Worm (Caenorhabditis elegans) whole organism, midembryonic: Measurements from ENCODE around the gene dnj-14.

Experiments used
- T22C8.4 ChIP-seq: fragments of 200-800 bp; sonication (Bioruptor generic); IDR thresholded peaks from 2 replicates; pipeline ENCODE4 v1.3.6; 2022; ENCODE audit warnings: missing genetic modification characterization, missing compliant biosample characterization
- cog-1 ChIP-seq: sonication (generic microtip); optimal IDR thresholded peaks from 2 replicates; lab custom pipeline; 2016; ENCODE audit warnings: missing genetic modification characterization, missing compliant biosample characterization
- flt-1 ChIP-seq: fragments of 200-800 bp; sonication (Bioruptor generic); IDR thresholded peaks from 2 replicates; pipeline ENCODE4 v1.3.6; 2022; ENCODE audit warnings: missing genetic modification characterization, missing compliant biosample characterization
- klf-2 ChIP-seq: fragments of 200-800 bp; sonication (Bioruptor generic); conservative IDR thresholded peaks from 2 replicates; pipeline ENCODE4 v1.3.6; 2022; ENCODE audit warnings: missing genetic modification reagents, missing genetic modification characterization, missing compliant biosample characterization
- med-1 ChIP-seq: sonication (generic microtip); optimal IDR thresholded peaks from 2 replicates; lab custom pipeline; 2017; ENCODE audit warnings: missing genetic modification characterization, mild to moderate bottlenecking, missing compliant biosample characterization, antibody characterized with exemption, missing genetic modification reagents; ENCODE audit not compliant: insufficient read depth
- ref-1 ChIP-seq: fragments of 200-800 bp; sonication (Bioruptor generic); conservative IDR thresholded peaks from 2 replicates; pipeline ENCODE4 v1.3.6; 2022; ENCODE audit warnings: missing genetic modification reagents, missing genetic modification characterization, missing compliant biosample characterization
- tab-1 ChIP-seq: fragments of 200-800 bp; sonication (Bioruptor generic); IDR thresholded peaks from 2 replicates; pipeline ENCODE4 v1.3.6; 2022; ENCODE audit warnings: missing genetic modification characterization, missing compliant biosample characterization
- ztf-23 ChIP-seq: fragments of 200-800 bp; sonication (Bioruptor generic); IDR thresholded peaks from 2 replicates; pipeline ENCODE4 v1.3.6; 2022; ENCODE audit warnings: missing genetic modification reagents, missing genetic modification characterization, missing compliant biosample characterization
- ztf-29 ChIP-seq: fragments of 200-800 bp; sonication (Bioruptor generic); IDR thresholded peaks from 2 replicates; pipeline ENCODE4 v1.3.6; 2022; ENCODE audit warnings: missing genetic modification reagents, missing genetic modification characterization, missing compliant biosample characterization

Gene dnj-14

DNA sequence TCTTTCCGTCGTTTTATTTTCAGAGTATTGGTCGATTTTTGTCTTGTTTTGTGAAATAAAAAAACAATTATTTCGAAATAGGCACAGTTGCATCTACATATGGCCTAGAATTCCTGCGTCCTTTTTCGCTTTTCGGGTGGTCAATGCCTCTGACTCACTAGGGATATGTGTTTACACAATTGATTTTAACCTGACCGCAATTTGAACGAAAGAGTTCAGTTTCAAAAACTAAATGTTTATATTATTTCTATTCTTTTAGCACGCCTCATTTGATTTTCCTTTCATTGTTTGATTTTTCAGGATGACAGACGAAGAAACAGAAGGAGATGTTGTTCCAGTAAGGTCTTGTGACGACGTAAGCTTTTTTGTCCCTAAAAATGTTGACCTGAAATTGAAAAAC lies 43.8 kb downstream of the dnj-14 start, which contains the start of gene mfsd-12:
Gene mfsd-12 (plus strand): TSS at position 301 of the 400 bp plus-strand sequence.
- TF ChIP-seq cog-1 (tag; lab: Kevin White, UChicago), result no peak

DNA sequence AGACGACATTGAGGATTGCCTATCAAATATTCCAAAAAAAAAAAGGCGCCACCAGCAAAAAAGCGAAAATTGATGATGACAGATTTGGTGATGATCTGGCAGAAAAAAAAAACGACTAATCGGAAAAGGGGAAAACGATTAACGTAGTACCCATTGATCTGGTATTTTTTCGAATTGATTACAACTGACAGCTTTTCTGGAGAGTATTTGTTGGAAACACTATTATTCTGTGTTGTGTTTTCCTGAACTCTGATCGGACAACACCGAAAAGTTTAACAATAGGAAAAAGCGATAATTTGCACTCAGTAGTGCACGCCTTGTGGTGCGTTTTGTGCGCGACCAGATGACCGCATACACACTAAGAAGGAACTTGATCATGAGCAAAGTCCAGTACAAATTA lies 46.9 kb downstream of the dnj-14 start:
- no peak for TF ChIP-seq T22C8.4 (GFP tag; lab: Robert Waterston, UW)

DNA sequence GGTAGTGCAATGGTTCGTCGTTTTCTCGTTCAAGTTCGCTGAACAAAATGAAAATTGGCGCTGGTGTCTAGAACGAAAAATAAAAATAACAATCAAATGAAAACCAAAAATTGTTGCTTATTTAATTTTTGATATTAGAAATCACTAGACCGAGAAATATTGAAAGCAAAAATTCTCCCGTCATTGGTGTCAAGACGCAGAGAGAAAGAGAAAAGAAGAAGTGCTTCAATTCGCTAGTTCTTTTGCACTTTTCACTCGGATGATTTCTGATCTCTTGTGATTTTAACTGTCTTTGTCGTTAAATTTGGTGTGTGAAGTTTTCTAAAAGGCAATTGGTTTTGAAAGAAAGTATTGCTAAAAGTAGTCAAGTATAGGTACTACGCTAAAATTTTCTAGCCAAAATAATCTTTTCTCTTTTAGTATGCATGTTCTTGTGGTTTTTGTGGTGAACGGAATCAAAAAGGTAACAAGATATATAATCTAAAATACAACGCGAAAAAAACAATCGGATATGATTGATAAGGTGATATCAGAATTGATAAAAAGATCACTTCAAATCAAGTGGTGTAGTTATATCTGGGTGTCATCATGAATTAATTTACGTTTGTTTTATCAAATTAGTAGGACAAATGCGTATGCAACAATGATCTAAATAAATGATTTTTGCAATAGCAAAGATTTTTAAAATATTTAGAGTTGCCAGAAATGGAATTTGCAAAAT lies 48.4 kb downstream of the dnj-14 start:
- TF ChIP-seq flt-1 (GFP tag; lab: Robert Waterston, UW), result no peak
- no peak for TF ChIP-seq klf-2 (GFP tag; lab: Robert Waterston, UW)
- TF ChIP-seq tab-1 (GFP tag; lab: Robert Waterston, UW), result no peak
- no peak for TF ChIP-seq ztf-29 (GFP tag; lab: Robert Waterston, UW)
- no peak for TF ChIP-seq T22C8.4 (GFP tag; lab: Robert Waterston, UW)
- no peak for TF ChIP-seq ztf-23 (GFP tag; lab: Robert Waterston, UW)
- TF ChIP-seq ref-1 (GFP tag; lab: Robert Waterston, UW), result no peak
- no peak for TF ChIP-seq cog-1 (tag; lab: Kevin White, UChicago)
- TF ChIP-seq med-1 (GFP tag; lab: Kevin White, UChicago), result no peak

DNA sequence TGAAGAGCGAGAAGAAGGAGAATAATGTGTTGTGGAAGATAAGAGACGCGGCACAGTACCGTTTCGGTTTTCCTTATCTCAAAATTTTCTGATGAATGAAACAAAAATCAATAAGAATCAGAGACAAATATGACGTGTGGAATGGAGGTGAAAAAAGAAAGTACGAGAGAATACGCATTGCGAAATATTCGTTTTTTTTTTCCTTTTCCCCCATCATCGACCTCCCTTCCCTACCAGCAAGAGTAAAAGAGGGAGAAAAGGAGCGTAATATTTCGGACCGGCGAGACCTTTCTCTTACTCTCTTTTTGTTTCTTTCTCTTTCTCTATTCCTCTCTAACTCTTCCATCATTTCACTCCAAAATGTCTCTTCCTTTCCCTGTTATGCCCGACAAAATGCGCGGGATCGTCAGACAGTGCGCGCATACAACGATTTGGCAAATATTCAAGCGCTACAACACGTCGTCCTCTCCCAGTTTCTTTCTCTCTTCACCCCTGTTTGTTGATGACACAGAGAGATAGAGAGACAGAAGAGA lies 49.2 kb downstream of the dnj-14 start:
- no peak for TF ChIP-seq T22C8.4 (GFP tag; lab: Robert Waterston, UW)

DNA sequence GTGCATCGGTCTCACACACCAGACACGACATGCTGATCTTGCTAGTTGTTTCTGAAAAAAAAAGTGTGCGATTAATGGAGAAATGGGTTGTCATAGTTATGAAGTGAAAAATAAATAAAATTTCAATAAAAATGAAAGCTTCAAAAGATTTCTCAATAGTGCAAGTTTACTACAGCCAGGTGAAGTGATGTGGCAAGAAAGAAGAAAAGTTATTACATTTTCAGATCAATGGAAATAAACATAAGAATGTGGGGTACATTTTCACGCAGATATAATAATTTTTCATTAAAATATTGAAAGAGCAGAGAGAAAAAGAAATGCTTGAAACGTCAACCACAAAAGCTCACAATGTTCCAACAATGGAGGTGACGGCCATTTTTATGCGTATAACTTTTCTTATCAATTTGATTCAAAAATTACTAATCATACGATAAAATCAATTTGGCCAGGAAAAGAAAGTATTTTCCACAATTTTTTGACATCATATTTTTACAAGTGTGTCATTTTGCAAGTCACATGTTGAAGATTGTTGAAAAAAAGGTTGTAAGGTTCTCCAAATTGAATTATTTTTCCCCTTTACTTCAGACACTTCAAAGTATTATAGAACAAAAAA lies 51.2 kb downstream of the dnj-14 start, which contains the start of gene nhr-45:
Gene nhr-45 (minus strand): TSS at position 51 of the 613 bp plus-strand sequence.
- no peak for TF ChIP-seq tab-1 (GFP tag; lab: Robert Waterston, UW)
- TF ChIP-seq flt-1 (GFP tag; lab: Robert Waterston, UW), result no peak
- no peak for TF ChIP-seq med-1 (GFP tag; lab: Kevin White, UChicago)
- no peak for TF ChIP-seq T22C8.4 (GFP tag; lab: Robert Waterston, UW)
- TF ChIP-seq ztf-23 (GFP tag; lab: Robert Waterston, UW), result no peak
- TF ChIP-seq ztf-29 (GFP tag; lab: Robert Waterston, UW), result no peak
- no peak for TF ChIP-seq cog-1 (tag; lab: Kevin White, UChicago)
- TF ChIP-seq klf-2 (GFP tag; lab: Robert Waterston, UW), result no peak
- no peak for TF ChIP-seq ref-1 (GFP tag; lab: Robert Waterston, UW)
